Fruit fly (Drosophila melanogaster): Measurements from ENCODE around the gene CG43098.

DNA sequence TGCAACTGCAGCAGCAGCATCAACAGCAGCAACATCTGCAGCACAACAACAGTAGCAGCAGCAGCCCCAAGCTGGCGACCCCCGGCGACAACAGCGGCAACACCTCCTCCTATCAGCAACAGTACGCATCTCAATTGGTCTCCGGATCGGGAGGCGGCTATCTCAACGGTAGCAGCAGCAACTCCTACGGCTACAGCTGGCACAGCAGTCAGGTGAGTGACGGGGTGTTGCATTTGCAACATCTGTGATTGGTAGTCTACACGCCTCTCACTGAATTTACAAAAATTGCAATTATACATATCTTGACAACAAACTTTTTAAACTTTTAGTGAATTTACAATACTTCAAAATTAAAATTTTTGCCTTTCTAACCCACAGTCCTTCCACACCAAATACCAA, 12.5 kb upstream of the CG43098 start:
- no peak for TF ChIP-seq rn (GFP tag; IDR thresholded peaks at IDR 0.05)
- no peak for TF ChIP-seq CG14655 (GFP tag; optimal IDR thresholded peaks at IDR 0.05)
- TF ChIP-seq D1 (tag; optimal IDR thresholded peaks at IDR 0.05), result no peak
- TF ChIP-seq CG17806 (tag; optimal IDR thresholded peaks at IDR 0.05), result no peak
- TF ChIP-seq CG9948 (tag; optimal IDR thresholded peaks at IDR 0.05), result no peak
- no peak for TF ChIP-seq EcR (GFP tag; optimal IDR thresholded peaks at IDR 0.05)
- TF ChIP-seq Ets98B (GFP tag; IDR thresholded peaks at IDR 0.05), result no peak
- TF ChIP-seq CG10348 (GFP tag; IDR thresholded peaks at IDR 0.05), result no peak
- TF ChIP-seq gl (tag; optimal IDR thresholded peaks at IDR 0.05), result no peak
- no peak for TF ChIP-seq CG32121 (GFP tag; IDR thresholded peaks at IDR 0.05)
- TF ChIP-seq CG13204 (GFP tag; optimal IDR thresholded peaks at IDR 0.05), result no peak

All from whole organism, pupa.